Fruit fly (Drosophila melanogaster) whole organism, embryonic: ENCODE data around the gene CG13062.
A peak's percentile ranks its signal among the peaks of the same experiment; 100 is the strongest.

ENCODE experiments used
- Bdp1 ChIP-seq: fragments of 200-800 bp; sonication (Bioruptor generic); optimal IDR thresholded peaks from 3 replicates; lab custom pipeline; 2016; ENCODE audit warnings: missing biosample characterization, missing genetic modification characterization
- Blimp-1 ChIP-seq: fragments of 200-800 bp; sonication (Bioruptor generic); optimal IDR thresholded peaks from 3 replicates; lab custom pipeline; 2018; ENCODE audit warnings: missing biosample characterization, missing genetic modification characterization, mild to moderate bottlenecking, moderate library complexity, missing genetic modification reagents
- CG10543 ChIP-seq: fragments of 200-800 bp; sonication (Bioruptor generic); optimal IDR thresholded peaks from 3 replicates; lab custom pipeline; 2017; ENCODE audit warnings: missing biosample characterization, mild to moderate bottlenecking, missing genetic modification characterization, moderate library complexity
- CG11085 ChIP-seq: fragments of 200-800 bp; sonication (Bioruptor generic); IDR thresholded peaks from 2 replicates; pipeline ENCODE4 v1.3.6; 2022; ENCODE audit warnings: missing biosample characterization, missing genetic modification characterization
- CG12236 ChIP-seq: fragments of 200-800 bp; sonication (Bioruptor generic); optimal IDR thresholded peaks from 2 replicates; lab custom pipeline; 2016; ENCODE audit warnings: missing biosample characterization, missing genetic modification characterization
- CG12391 ChIP-seq: fragments of 200-800 bp; sonication (Bioruptor generic); optimal IDR thresholded peaks from 3 replicates; lab custom pipeline; 2018; ENCODE audit warnings: missing biosample characterization, mild to moderate bottlenecking, missing genetic modification characterization, moderate library complexity
- CG15011 ChIP-seq: fragments of 200-800 bp; sonication (Bioruptor generic); optimal IDR thresholded peaks from 3 replicates; lab custom pipeline; 2018; ENCODE audit warnings: missing biosample characterization, mild to moderate bottlenecking, missing genetic modification characterization
- CG17359 ChIP-seq: fragments of 200-800 bp; sonication (Bioruptor generic); optimal IDR thresholded peaks from 3 replicates; lab custom pipeline; 2018; ENCODE audit warnings: missing biosample characterization, mild to moderate bottlenecking, missing genetic modification characterization, moderate library complexity
- CG1832 ChIP-seq: fragments of 200-800 bp; sonication (Bioruptor generic); optimal IDR thresholded peaks from 2 replicates; lab custom pipeline; 2017; ENCODE audit warnings: missing biosample characterization, mild to moderate bottlenecking, missing genetic modification characterization, inconsistent platforms
- CG18476 ChIP-seq: fragments of 200-800 bp; sonication (Bioruptor generic); optimal IDR thresholded peaks from 2 replicates; lab custom pipeline; 2016; ENCODE audit warnings: missing biosample characterization, mild to moderate bottlenecking, missing genetic modification characterization
- CG18619 ChIP-seq: fragments of 200-800 bp; sonication (Bioruptor generic); optimal IDR thresholded peaks from 3 replicates; lab custom pipeline; 2017; ENCODE audit warnings: missing biosample characterization, mild to moderate bottlenecking, missing genetic modification characterization
- CG30020 ChIP-seq: fragments of 200-800 bp; optimal IDR thresholded peaks from 2 replicates; lab custom pipeline; 2019; ENCODE audit warnings: missing biosample characterization, mild to moderate bottlenecking, missing genetic modification characterization, moderate library complexity
- CG3065 ChIP-seq: fragments of 200-800 bp; sonication (Bioruptor generic); optimal IDR thresholded peaks from 2 replicates; lab custom pipeline; 2016; ENCODE audit warnings: missing biosample characterization, missing genetic modification characterization
- CG3281 ChIP-seq: fragments of 200-800 bp; sonication (Bioruptor generic); optimal IDR thresholded peaks from 3 replicates; lab custom pipeline; 2017; ENCODE audit warnings: missing biosample characterization, mild to moderate bottlenecking, missing genetic modification characterization
- CG4328 ChIP-seq: fragments of 200-800 bp; sonication (Bioruptor generic); optimal IDR thresholded peaks from 3 replicates; lab custom pipeline; 2017; ENCODE audit warnings: missing biosample characterization, missing genetic modification reagents, missing genetic modification characterization
- CG43689 ChIP-seq: fragments of 200-800 bp; sonication (Bioruptor generic); IDR thresholded peaks from 2 replicates; pipeline ENCODE4 v1.3.6; 2022; ENCODE audit warnings: missing biosample characterization, missing genetic modification characterization
- CG5180 ChIP-seq: fragments of 200-800 bp; sonication (Bioruptor generic); optimal IDR thresholded peaks from 3 replicates; lab custom pipeline; 2017; ENCODE audit warnings: missing biosample characterization, missing genetic modification characterization, mild to moderate bottlenecking, moderate library complexity, missing genetic modification reagents
- CG5245 ChIP-seq: fragments of 200-800 bp; sonication (Bioruptor generic); optimal IDR thresholded peaks from 3 replicates; lab custom pipeline; 2016; ENCODE audit warnings: missing biosample characterization, missing genetic modification characterization
- CG5953 ChIP-seq: fragments of 200-800 bp; sonication (Bioruptor generic); IDR thresholded peaks from 2 replicates; pipeline ENCODE4 v1.3.6; 2022; ENCODE audit warnings: missing biosample characterization, missing genetic modification characterization
- CG6813 ChIP-seq: fragments of 200-800 bp; sonication (Bioruptor generic); optimal IDR thresholded peaks from 2 replicates; lab custom pipeline; 2017; ENCODE audit warnings: missing biosample characterization, missing genetic modification characterization, mild to moderate bottlenecking, moderate library complexity, missing genetic modification reagents
- CG7745 ChIP-seq: fragments of 200-800 bp; sonication (Bioruptor generic); optimal IDR thresholded peaks from 2 replicates; lab custom pipeline; 2018; ENCODE audit warnings: missing biosample characterization, mild to moderate bottlenecking, missing genetic modification characterization, moderate library complexity
- CG8765 ChIP-seq: fragments of 200-800 bp; sonication (Bioruptor generic); IDR thresholded peaks from 2 replicates; pipeline ENCODE4 v1.3.6; 2022; ENCODE audit warnings: missing biosample characterization, missing genetic modification characterization
- CHES-1-like ChIP-seq: fragments of 200-800 bp; sonication (Bioruptor generic); optimal IDR thresholded peaks from 2 replicates; lab custom pipeline; 2016; ENCODE audit warnings: missing biosample characterization, missing genetic modification characterization
- Dad ChIP-seq: fragments of 200-800 bp; sonication (Bioruptor generic); optimal IDR thresholded peaks from 3 replicates; lab custom pipeline; 2016; ENCODE audit warnings: missing biosample characterization, missing genetic modification characterization
- Deaf1 ChIP-seq: fragments of 200-800 bp; optimal IDR thresholded peaks from 3 replicates; lab custom pipeline; 2019; ENCODE audit warnings: missing biosample characterization, mild to moderate bottlenecking, missing genetic modification characterization, moderate library complexity
- Dref ChIP-seq: fragments of 200-800 bp; sonication (Bioruptor generic); IDR thresholded peaks from 2 replicates; pipeline ENCODE4 v1.3.6; 2022; ENCODE audit warnings: missing biosample characterization, missing genetic modification characterization
- Drgx ChIP-seq: fragments of 200-800 bp; sonication (Bioruptor generic); IDR thresholded peaks from 2 replicates; pipeline ENCODE4 v1.3.6; 2022; ENCODE audit warnings: missing biosample characterization, missing genetic modification characterization
- Oaz ChIP-seq: fragments of 200-800 bp; sonication (Bioruptor generic); IDR thresholded peaks from 2 replicates; pipeline ENCODE4 v1.3.6; 2022; ENCODE audit warnings: missing biosample characterization, missing genetic modification characterization
- Ravus ChIP-seq: fragments of 200-800 bp; sonication (Bioruptor generic); IDR thresholded peaks from 2 replicates; pipeline ENCODE4 v1.3.6; 2022; ENCODE audit warnings: missing biosample characterization, missing genetic modification characterization
- Ssrp ChIP-seq: fragments of 200-800 bp; sonication (Bioruptor generic); optimal IDR thresholded peaks from 2 replicates; lab custom pipeline; 2018; ENCODE audit warnings: missing biosample characterization, mild to moderate bottlenecking, missing genetic modification characterization, moderate library complexity
- TFAM ChIP-seq: fragments of 200-800 bp; sonication (Bioruptor generic); optimal IDR thresholded peaks from 2 replicates; lab custom pipeline; 2017; ENCODE audit warnings: missing biosample characterization, missing genetic modification characterization, inconsistent platforms
- cato ChIP-seq: fragments of 200-800 bp; sonication (Bioruptor generic); optimal IDR thresholded peaks from 2 replicates; lab custom pipeline; 2016; ENCODE audit warnings: missing biosample characterization, missing genetic modification characterization, borderline replicate concordance
- chinmo ChIP-seq: fragments of 200-800 bp; sonication (Bioruptor generic); IDR thresholded peaks from 4 replicates; pipeline ENCODE4 v1.3.6; 2022; ENCODE audit warnings: missing biosample characterization, missing genetic modification characterization; ENCODE audit not compliant: partially characterized antibody
- corto ChIP-seq: fragments of 200-800 bp; sonication (Bioruptor generic); optimal IDR thresholded peaks from 2 replicates; lab custom pipeline; 2016; ENCODE audit warnings: missing biosample characterization, mild to moderate bottlenecking, missing genetic modification characterization, moderate library complexity
- dan ChIP-seq: fragments of 200-800 bp; sonication (Bioruptor generic); IDR thresholded peaks from 2 replicates; pipeline ENCODE4 v1.3.6; 2022; ENCODE audit warnings: missing biosample characterization, missing genetic modification characterization
- gem ChIP-seq: fragments of 200-800 bp; sonication (Bioruptor generic); optimal IDR thresholded peaks from 2 replicates; lab custom pipeline; 2019; ENCODE audit warnings: missing biosample characterization, mild to moderate bottlenecking, missing genetic modification characterization, moderate library complexity
- grau ChIP-seq: fragments of 200-800 bp; optimal IDR thresholded peaks from 3 replicates; lab custom pipeline; 2019; ENCODE audit warnings: missing biosample characterization, mild to moderate bottlenecking, missing genetic modification characterization, moderate library complexity
- grn ChIP-seq: fragments of 200-800 bp; sonication (Bioruptor generic); optimal IDR thresholded peaks from 3 replicates; lab custom pipeline; 2017; ENCODE audit warnings: missing biosample characterization, missing genetic modification characterization
- klu ChIP-seq: fragments of 200-800 bp; sonication (Bioruptor generic); IDR thresholded peaks from 2 replicates; pipeline ENCODE4 v1.3.6; 2022; ENCODE audit warnings: missing biosample characterization, missing genetic modification characterization
- lola ChIP-seq, 3 experiments: fragments of >200 bp in 2 of 3; fragments of 200-800 bp in 1 of 3; sonication (Bioruptor generic) in 1 of 3; optimal IDR thresholded peaks; 2 replicates each; lab custom pipeline; 2017 to 2019; ENCODE audit warnings: missing biosample characterization in 3 of 3, missing genetic modification characterization in 3 of 3, mild to moderate bottlenecking in 1 of 3, moderate library complexity in 1 of 3
- nerfin-1 ChIP-seq: fragments of 200-800 bp; sonication (Bioruptor generic); optimal IDR thresholded peaks from 3 replicates; lab custom pipeline; 2019; ENCODE audit warnings: missing biosample characterization, mild to moderate bottlenecking, missing genetic modification characterization, moderate library complexity
- ranshi ChIP-seq: fragments of 200-800 bp; sonication (Bioruptor generic); IDR thresholded peaks from 2 replicates; pipeline ENCODE4 v1.3.6; 2022; ENCODE audit warnings: missing biosample characterization, missing genetic modification characterization
- sima ChIP-seq: fragments of 200-800 bp; sonication (Bioruptor generic); optimal IDR thresholded peaks from 2 replicates; lab custom pipeline; 2016; ENCODE audit warnings: missing biosample characterization, missing genetic modification characterization
- zen2 ChIP-seq: fragments of 200-800 bp; sonication (Bioruptor generic); IDR thresholded peaks from 3 replicates; pipeline ENCODE4 v1.3.6; 2022; ENCODE audit warnings: missing biosample characterization, missing genetic modification characterization; ENCODE audit not compliant: partially characterized antibody

Gene CG13062

DNA sequence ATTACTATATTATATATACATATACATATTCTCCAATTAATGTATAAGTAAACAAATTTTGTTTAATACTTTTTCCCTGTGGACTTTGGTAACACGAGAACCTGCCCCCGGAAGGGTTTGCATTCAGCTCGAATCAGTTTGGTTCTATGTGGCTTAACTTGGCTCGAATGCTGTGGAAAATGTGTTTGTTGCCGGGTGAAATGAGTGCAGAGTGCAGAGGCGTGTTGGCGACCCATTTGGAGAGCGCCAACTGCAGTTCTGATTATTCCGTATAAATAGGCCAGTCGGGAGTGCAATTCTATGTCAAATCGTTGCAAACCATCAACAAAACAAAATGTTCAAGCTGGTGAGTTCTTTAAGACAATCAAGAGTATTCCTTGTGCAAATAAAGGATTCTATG lies 3.6 kb downstream of the CG13062 start, which contains the start of gene Nplp3:
Nplp3 (plus strand) TSS at position 301 of the 400 bp plus-strand sequence.
- TF ChIP-seq CG43689 (GFP tag; lab: Robert Waterston, UW), result no peak
- TF ChIP-seq lola (GFP tag; optimal IDR thresholded peaks at IDR 0.05; lab: Kevin White, UChicago), result no peak

DNA sequence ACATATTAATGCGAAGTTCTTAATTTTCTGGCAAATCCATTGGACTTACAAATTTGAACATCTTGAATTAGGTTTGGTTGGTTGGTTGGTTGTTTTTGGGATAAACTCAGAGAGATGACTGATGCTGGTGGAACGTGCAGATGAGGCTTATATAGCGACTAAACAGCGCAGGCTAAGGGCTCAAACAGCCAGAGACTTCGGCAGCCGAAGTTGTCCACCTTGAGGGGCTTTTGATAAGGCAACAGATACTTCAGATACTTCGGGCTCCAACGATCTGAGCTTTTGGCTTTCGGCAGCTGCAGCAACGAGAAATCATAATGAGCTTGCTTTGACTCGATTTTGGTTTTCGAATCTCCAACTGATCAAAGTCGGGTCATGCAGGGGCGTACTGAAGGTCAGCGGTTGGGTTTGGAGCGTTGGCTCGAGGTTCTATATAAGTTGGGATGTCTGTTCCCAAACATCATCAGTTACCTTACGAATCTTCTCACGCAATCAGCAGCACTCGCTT lies 5.4 kb downstream of the CG13062 start, which contains the start of the genes CG13041 and CG13060:
CG13041 (minus strand) TSS at position 128 of the 508 bp plus-strand sequence.
CG13060 (plus strand) TSS at position 458 of the 508 bp plus-strand sequence.
- TF ChIP-seq CG4328 (no peak), corto (GFP tag; lab: Kevin White, UChicago) (no peak), zen2 (GFP tag; lab: Robert Waterston, UW) (no peak), Blimp-1 (GFP tag; lab: Kevin White, UChicago) (no peak), Deaf1 (peak; percentile 68), CG18619 (GFP tag; lab: Kevin White, UChicago) (no peak), CG15011 (GFP tag; lab: Kevin White, UChicago) (no peak), chinmo (GFP tag; lab: Robert Waterston, UW) (0 out of 4 replicates have a peak, but pooled peaks have one; percentile 61)

DNA sequence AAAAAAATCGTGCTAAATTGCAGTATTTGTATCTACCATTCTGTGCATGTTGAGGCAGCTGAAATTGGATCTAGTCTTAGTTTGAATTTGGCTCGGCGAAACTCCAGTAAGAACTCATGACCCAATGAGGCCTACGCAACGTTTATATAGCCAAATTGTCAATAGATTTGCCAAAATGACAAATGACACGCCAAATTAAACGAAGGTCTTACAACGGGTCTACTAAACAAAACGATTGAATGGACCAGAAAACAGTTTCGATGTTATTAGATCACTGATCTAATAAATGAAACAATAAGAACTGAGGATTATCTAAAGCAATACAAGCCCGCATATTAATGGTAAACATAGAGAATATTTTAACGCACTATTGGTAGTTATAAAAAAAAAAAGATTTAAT lies 7.1 kb downstream of the CG13062 start, which contains the start of gene CG42718:
CG42718 (minus strand) TSS at position 101 of the 400 bp plus-strand sequence.
- TF ChIP-seq CG11085 (no peak), Dad (GFP tag; lab: Kevin White, UChicago) (no peak)
- TF ChIP-seq, all 482 proteins: peak for 0

DNA sequence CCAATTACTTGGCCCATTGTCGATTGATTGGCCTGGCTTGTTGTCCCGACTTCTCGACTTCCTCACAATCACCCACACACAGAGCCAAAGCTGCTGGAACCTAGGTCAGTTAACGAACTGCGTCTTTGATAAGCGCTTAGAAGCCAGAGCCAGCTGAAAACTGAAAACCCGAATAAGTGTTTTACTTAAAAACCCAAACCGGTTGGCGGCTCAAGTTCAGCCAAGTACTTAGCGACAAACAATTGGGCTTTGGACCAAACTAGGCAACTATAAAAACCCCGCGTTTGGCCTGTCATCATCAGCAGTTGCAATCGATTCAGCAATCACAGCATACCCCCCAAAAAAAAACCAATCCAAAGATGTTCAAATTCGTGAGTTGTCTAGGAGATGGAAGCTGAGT lies 9.3 kb downstream of the CG13062 start, which contains the start of gene CG13059:
CG13059 (plus strand) TSS at position 301 of the 400 bp plus-strand sequence.
- TF ChIP-seq CG10543 (GFP tag; lab: Kevin White, UChicago) (no peak), CG3281 (no peak), CG18476 (GFP tag; lab: Kevin White, UChicago) (no peak), grau (tag; lab: Kevin White, UChicago) (no peak), CG5180 (GFP tag; lab: Kevin White, UChicago) (no peak), grn (no peak), Ravus (GFP tag; lab: Robert Waterston, UW) (no peak), CG12236 (GFP tag; lab: Kevin White, UChicago) (no peak), CG17359 (no peak), ranshi (GFP tag; lab: Robert Waterston, UW) (no peak), gem (tag; lab: Kevin White, UChicago) (no peak), CG7745 (tag; lab: Kevin White, UChicago) (no peak), Bdp1 (no peak), CG8765 (GFP tag; lab: Robert Waterston, UW) (no peak), CG1832 (GFP tag; lab: Kevin White, UChicago) (no peak), TFAM (no peak), Oaz (no peak), CG12391 (no peak)

DNA sequence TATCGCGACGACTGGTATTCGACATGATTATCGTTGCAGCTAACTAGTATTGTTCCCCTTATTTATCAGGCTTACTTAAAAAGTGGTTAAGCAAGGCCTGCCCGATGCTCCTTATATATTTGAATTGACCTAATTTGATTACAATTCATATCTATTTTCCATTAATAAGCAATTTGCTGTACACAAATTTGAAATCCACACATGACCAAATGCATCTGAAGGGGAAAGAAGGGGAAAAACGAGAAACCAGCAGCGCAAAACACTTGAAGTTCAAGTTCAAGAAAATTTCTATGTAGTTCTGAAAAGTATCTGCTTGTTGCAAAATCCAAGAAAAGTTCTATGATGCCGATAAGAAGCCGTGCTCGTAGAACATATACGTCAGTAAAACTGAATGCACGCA lies 12.6 kb downstream of the CG13062 start, which contains the start of the genes CG13040 and CG13039:
CG13040 (minus strand) TSS at position 101 of the 400 bp plus-strand sequence.
CG13039 (minus strand) TSS at position 106 of the 400 bp plus-strand sequence.
- TF ChIP-seq CG6813 (GFP tag; lab: Kevin White, UChicago), result no peak
- no peak for TF ChIP-seq cato (GFP tag; lab: Kevin White, UChicago)
- no peak for TF ChIP-seq Dref (GFP tag; lab: Robert Waterston, UW)
- no peak for TF ChIP-seq CG5245 (GFP tag; lab: Kevin White, UChicago)
- TF ChIP-seq nerfin-1, result no peak
- no peak for TF ChIP-seq sima (GFP tag; lab: Kevin White, UChicago)
- TF ChIP-seq Drgx (GFP tag; lab: Robert Waterston, UW), result no peak
- TF ChIP-seq CG15011 (GFP tag; lab: Kevin White, UChicago), result no peak
- TF ChIP-seq CG30020 (tag; lab: Kevin White, UChicago), result no peak
- TF ChIP-seq klu (GFP tag; lab: Robert Waterston, UW), result no peak
- TF ChIP-seq dan (GFP tag; lab: Robert Waterston, UW), result no peak
- no peak for TF ChIP-seq CG5953
- TF ChIP-seq Ssrp, result no peak
- TF ChIP-seq CHES-1-like (GFP tag; lab: Kevin White, UChicago), result no peak
- no peak for TF ChIP-seq CG3065
